Worm (Caenorhabditis elegans) whole organism, L4 larva: ENCODE results near the gene K02E10.6.

Source experiments
- dmd-9 ChIP-seq: fragments of 200-800 bp; sonication (Bioruptor generic); IDR thresholded peaks from 2 replicates; pipeline ENCODE4 v1.3.6; 2022; ENCODE audit warnings: missing genetic modification reagents, missing genetic modification characterization, missing compliant biosample characterization
- fos-1 ChIP-seq: fragments of 150-350 bp; optimal IDR thresholded peaks from 2 replicates; lab custom pipeline; 2014; ENCODE audit warnings: missing biosample characterization, missing genetic modification characterization
- php-3 ChIP-seq: fragments of 200-800 bp; sonication (Bioruptor generic); IDR thresholded peaks from 2 replicates; pipeline ENCODE4 v1.3.6; 2022; ENCODE audit warnings: missing genetic modification reagents, missing genetic modification characterization, missing compliant biosample characterization
- ztf-7 ChIP-seq: fragments of 150-350 bp; optimal IDR thresholded peaks from 2 replicates; lab custom pipeline; 2014; ENCODE audit warnings: missing biosample characterization, missing genetic modification characterization

DNA sequence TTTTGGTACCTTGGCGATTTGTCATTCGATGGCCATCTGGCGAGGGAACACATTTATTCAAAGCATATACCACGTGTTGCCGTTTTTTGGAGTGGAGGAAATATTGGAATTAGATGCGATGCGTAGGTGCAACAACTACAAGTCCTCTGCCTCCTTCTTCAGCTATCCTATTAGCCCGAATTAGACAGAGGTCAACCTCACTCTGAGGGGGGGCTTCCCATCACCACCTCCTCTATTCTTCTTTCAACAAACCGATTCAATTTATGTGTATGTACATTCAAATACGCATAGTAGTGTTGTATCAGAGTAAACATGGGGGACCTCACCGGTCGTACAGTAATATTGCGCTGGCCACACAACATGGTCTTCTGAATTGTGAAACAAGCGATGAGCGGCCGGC, 15.2 kb upstream of the K02E10.6 start:
- no peak for TF ChIP-seq dmd-9 (GFP tag; lab: Robert Waterston, UW)
- TF ChIP-seq php-3 (GFP tag; lab: Robert Waterston, UW) = no peak
- TF ChIP-seq fos-1 (tag; lab: Kevin White, UChicago) = no peak
- TF ChIP-seq ztf-7 = no peak
